Fruit fly (Drosophila melanogaster) whole organism, pupa: ENCODE data around the gene eEF2.

ENCODE experiments used
- CG10348 ChIP-seq: fragments of 200-800 bp; sonication (Bioruptor generic); IDR thresholded peaks from 2 replicates; pipeline ENCODE4 v1.3.6; 2022; ENCODE audit warnings: missing biosample characterization, missing genetic modification characterization
- CG12605 ChIP-seq: fragments of 200-800 bp; sonication (Bioruptor generic); IDR thresholded peaks from 2 replicates; pipeline ENCODE4 v1.3.6; 2022; ENCODE audit warnings: missing biosample characterization, missing genetic modification characterization
- CG13204 ChIP-seq: fragments of 200-800 bp; sonication (Bioruptor generic); optimal IDR thresholded peaks from 2 replicates; lab custom pipeline; 2018; ENCODE audit warnings: missing biosample characterization, mild to moderate bottlenecking, missing genetic modification characterization, moderate library complexity
- CG14655 ChIP-seq: fragments of 200-800 bp; sonication (Bioruptor generic); optimal IDR thresholded peaks from 3 replicates; lab custom pipeline; 2017; ENCODE audit warnings: mild to moderate bottlenecking, missing biosample characterization, missing genetic modification reagents, missing genetic modification characterization
- CG15710 ChIP-seq: fragments of 200-800 bp; sonication (Bioruptor generic); optimal IDR thresholded peaks from 2 replicates; lab custom pipeline; 2018; ENCODE audit warnings: missing biosample characterization, mild to moderate bottlenecking, missing genetic modification characterization, moderate library complexity
- CG17806 ChIP-seq: fragments of 200-800 bp; sonication (Bioruptor generic); optimal IDR thresholded peaks from 2 replicates; lab custom pipeline; 2018; ENCODE audit warnings: missing biosample characterization, mild to moderate bottlenecking, missing genetic modification characterization, moderate library complexity
- CG32121 ChIP-seq: fragments of 200-800 bp; sonication (Bioruptor generic); IDR thresholded peaks from 2 replicates; pipeline ENCODE4 v1.3.6; 2022; ENCODE audit warnings: missing biosample characterization, missing genetic modification characterization
- CG34367 ChIP-seq: fragments of 200-800 bp; sonication (Bioruptor generic); optimal IDR thresholded peaks from 2 replicates; lab custom pipeline; 2018; ENCODE audit warnings: missing biosample characterization, mild to moderate bottlenecking, missing genetic modification characterization
- CG4496 ChIP-seq: fragments of 200-800 bp; sonication (Bioruptor generic); IDR thresholded peaks from 3 replicates; pipeline ENCODE4 v1.3.6; 2022; ENCODE audit warnings: missing biosample characterization, missing genetic modification characterization
- CG8159 ChIP-seq: fragments of 200-800 bp; sonication (Bioruptor generic); optimal IDR thresholded peaks from 3 replicates; lab custom pipeline; 2018; ENCODE audit warnings: missing biosample characterization, mild to moderate bottlenecking, missing genetic modification characterization, moderate library complexity
- CG8301 ChIP-seq: fragments of 200-800 bp; sonication (Bioruptor generic); optimal IDR thresholded peaks from 2 replicates; lab custom pipeline; 2018; ENCODE audit warnings: missing biosample characterization, mild to moderate bottlenecking, missing genetic modification characterization
- CG9948 ChIP-seq: fragments of 200-800 bp; sonication (Bioruptor generic); optimal IDR thresholded peaks from 2 replicates; lab custom pipeline; 2018; ENCODE audit warnings: missing biosample characterization, mild to moderate bottlenecking, missing genetic modification characterization, moderate library complexity
- D1 ChIP-seq: fragments of 200-800 bp; sonication (Bioruptor generic); optimal IDR thresholded peaks from 2 replicates; lab custom pipeline; 2018; ENCODE audit warnings: missing biosample characterization, mild to moderate bottlenecking, missing genetic modification characterization, moderate library complexity
- EcR ChIP-seq: fragments of 200-800 bp; sonication (Bioruptor generic); optimal IDR thresholded peaks from 3 replicates; lab custom pipeline; 2019; ENCODE audit warnings: missing biosample characterization, missing genetic modification characterization, mild to moderate bottlenecking, moderate library complexity, missing genetic modification reagents
- Ets98B ChIP-seq: fragments of 200-800 bp; sonication (Bioruptor generic); IDR thresholded peaks from 2 replicates; pipeline ENCODE4 v1.3.6; 2022; ENCODE audit warnings: missing biosample characterization, missing genetic modification characterization
- Pif1A ChIP-seq: fragments of 200-800 bp; sonication (Bioruptor generic); optimal IDR thresholded peaks from 3 replicates; lab custom pipeline; 2016; ENCODE audit warnings: missing biosample characterization, missing genetic modification characterization
- Pif1B ChIP-seq: fragments of 200-800 bp; sonication (Bioruptor generic); optimal IDR thresholded peaks from 3 replicates; lab custom pipeline; 2016; ENCODE audit warnings: missing biosample characterization, missing genetic modification characterization
- Snoo ChIP-seq: fragments of 200-800 bp; sonication (Bioruptor generic); optimal IDR thresholded peaks from 3 replicates; lab custom pipeline; 2017; ENCODE audit warnings: missing biosample characterization, mild to moderate bottlenecking, missing genetic modification characterization, inconsistent platforms
- fd96Ca ChIP-seq: fragments of 200-800 bp; sonication (Bioruptor generic); IDR thresholded peaks from 3 replicates; pipeline ENCODE4 v1.3.6; 2022; ENCODE audit warnings: missing biosample characterization, missing genetic modification characterization
- gl ChIP-seq: fragments of 200-800 bp; sonication (Bioruptor generic); optimal IDR thresholded peaks from 2 replicates; lab custom pipeline; 2018; ENCODE audit warnings: missing biosample characterization, mild to moderate bottlenecking, missing genetic modification characterization
- rn ChIP-seq: fragments of 200-800 bp; sonication (Bioruptor generic); IDR thresholded peaks from 2 replicates; pipeline ENCODE4 v1.3.6; 2022; ENCODE audit warnings: missing biosample characterization, missing genetic modification characterization

eEF2 gene

DNA sequence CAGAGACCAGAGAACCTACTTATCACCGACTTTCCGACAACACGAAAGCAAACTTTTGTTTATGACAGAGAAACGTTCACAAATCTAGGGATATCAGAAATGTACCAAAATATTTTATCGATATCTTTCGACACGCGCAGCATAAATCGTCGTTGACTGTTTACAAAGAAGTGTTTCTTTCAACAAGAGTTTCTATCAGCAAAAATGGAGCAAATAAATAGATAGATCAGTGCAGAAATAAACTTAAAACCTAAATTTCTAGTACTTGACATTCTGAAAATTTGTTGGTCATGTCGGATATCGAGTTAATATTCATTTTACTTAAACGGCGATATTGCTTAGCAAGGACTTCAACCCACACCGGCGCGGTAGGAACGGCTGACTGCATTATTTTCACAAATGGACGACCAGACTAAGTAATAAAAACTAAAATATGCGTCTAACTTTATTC is 4.5 kb downstream of the eEF2 start, which contains the start of gene CG2225:
Gene CG2225 (minus strand): TSS at position 51 of the 451 bp plus-strand sequence.
- no peak for TF ChIP-seq CG13204 (GFP tag; lab: Kevin White, UChicago)
- no peak for TF ChIP-seq CG8159
- 0 out of 3 replicates have a peak, but pooled peaks have one; percentile 20 for TF ChIP-seq CG4496
- TF ChIP-seq fd96Ca (GFP tag; lab: Robert Waterston, UW): no peak
- TF ChIP-seq CG10348 (GFP tag; lab: Robert Waterston, UW): no peak

DNA sequence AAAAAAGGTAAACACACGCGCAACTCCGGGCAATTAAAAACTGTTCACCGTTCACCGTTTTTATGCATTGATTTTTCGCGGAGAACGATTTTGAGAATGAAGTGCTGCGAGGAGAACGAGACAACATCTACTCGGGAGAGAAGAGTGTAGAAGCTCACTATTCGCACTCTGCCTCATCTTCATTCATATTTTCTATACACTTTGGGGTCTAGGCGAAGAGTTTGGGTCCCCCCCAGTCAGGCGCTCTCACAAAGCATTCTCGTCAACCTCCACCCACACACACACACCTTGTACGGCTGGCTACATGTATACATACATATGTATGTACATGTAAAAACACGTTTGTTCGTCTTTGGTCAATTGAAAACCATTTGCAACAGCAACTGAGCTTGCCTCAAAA is 5.4 kb downstream of the eEF2 start:
- no peak for TF ChIP-seq CG34367 (tag; lab: Kevin White, UChicago)
- 0 out of 3 replicates have a peak, but pooled peaks have one; percentile 13 for TF ChIP-seq CG4496
- TF ChIP-seq CG8159: no peak
- peak; percentile 42 for TF ChIP-seq CG32121 (GFP tag; lab: Robert Waterston, UW)
- no peak for TF ChIP-seq CG10348 (GFP tag; lab: Robert Waterston, UW)
- TF ChIP-seq Pif1A (GFP tag; lab: Kevin White, UChicago): no peak
- TF ChIP-seq, all 21 proteins: peak for 2

DNA sequence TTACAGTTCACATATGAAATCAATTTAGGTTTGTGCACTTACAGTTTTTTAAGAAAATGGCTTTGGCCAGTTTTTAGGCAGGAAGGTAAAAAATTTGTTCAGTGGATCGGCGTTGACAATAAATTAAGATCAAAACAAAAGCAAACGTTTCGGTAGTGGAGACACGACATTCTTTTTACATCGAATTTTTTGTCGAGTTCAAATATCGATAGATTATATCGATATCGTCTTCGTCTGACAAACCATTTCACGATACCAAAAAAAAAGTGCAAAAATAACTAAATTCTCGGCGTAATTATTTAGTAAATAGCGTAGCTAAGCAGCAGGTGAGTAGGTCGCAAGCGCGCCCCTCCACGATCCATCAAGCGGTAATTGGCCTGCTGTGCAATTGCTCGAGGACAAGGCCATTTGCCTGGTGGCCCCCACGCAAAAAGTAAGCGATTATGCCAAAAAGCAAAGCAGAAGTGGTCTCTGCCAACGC is 23.4 kb downstream of the eEF2 start, which contains the start of gene Cul2:
Gene Cul2 (plus strand): TSS at position 207 of the 481 bp plus-strand sequence.
- TF ChIP-seq D1: peak; percentile 1
- no peak for TF ChIP-seq CG8301 (tag; lab: Kevin White, UChicago)
- no peak for TF ChIP-seq fd96Ca (GFP tag; lab: Robert Waterston, UW)
- no peak for TF ChIP-seq CG17806 (tag; lab: Kevin White, UChicago)
- no peak for TF ChIP-seq Pif1A (GFP tag; lab: Kevin White, UChicago)
- peak; percentile 48 for TF ChIP-seq Snoo (tag; lab: Kevin White, UChicago)
- TF ChIP-seq CG8159: no peak
- TF ChIP-seq CG10348 (GFP tag; lab: Robert Waterston, UW): no peak
- no peak for TF ChIP-seq Ets98B (GFP tag; lab: Robert Waterston, UW)
- no peak for TF ChIP-seq CG13204 (GFP tag; lab: Kevin White, UChicago)
- no peak for TF ChIP-seq CG34367 (tag; lab: Kevin White, UChicago)
- TF ChIP-seq CG15710 (tag; lab: Kevin White, UChicago): no peak
- no peak for TF ChIP-seq Pif1B (GFP tag; lab: Kevin White, UChicago)
- TF ChIP-seq CG4496: no peak
- TF ChIP-seq CG12605: no peak
- no peak for TF ChIP-seq EcR (GFP tag; lab: Kevin White, UChicago)

DNA sequence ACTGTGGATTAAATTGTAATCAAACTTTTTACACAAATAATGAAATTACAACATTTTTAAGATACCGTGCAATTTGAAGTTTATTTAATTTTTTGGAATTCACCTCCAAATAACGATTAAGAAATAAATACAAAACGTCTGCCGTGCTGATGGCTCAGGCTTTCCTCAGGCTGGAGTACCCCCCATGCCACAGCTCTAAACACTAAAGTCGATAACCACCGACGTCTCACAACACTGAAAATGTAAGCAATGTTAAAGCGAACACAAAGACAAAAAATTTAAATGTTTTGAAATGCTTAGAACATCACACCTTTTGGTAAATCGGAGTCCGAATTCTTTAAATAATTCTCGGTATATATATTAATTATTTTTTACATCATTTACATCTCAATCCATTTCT is 24.5 kb downstream of the eEF2 start:
- TF ChIP-seq CG8301 (tag; lab: Kevin White, UChicago) (peak; percentile 25), CG15710 (tag; lab: Kevin White, UChicago) (peak; percentile 30), CG9948 (tag; lab: Kevin White, UChicago) (peak; percentile 28), CG17806 (tag; lab: Kevin White, UChicago) (peak; percentile 38), Pif1B (GFP tag; lab: Kevin White, UChicago) (peak; percentile 6), CG14655 (GFP tag; lab: Kevin White, UChicago) (no peak), Pif1A (GFP tag; lab: Kevin White, UChicago) (peak; percentile 68), CG12605 (no peak), Snoo (tag; lab: Kevin White, UChicago) (no peak)
- TF ChIP-seq, all 21 proteins: peak for 6

DNA sequence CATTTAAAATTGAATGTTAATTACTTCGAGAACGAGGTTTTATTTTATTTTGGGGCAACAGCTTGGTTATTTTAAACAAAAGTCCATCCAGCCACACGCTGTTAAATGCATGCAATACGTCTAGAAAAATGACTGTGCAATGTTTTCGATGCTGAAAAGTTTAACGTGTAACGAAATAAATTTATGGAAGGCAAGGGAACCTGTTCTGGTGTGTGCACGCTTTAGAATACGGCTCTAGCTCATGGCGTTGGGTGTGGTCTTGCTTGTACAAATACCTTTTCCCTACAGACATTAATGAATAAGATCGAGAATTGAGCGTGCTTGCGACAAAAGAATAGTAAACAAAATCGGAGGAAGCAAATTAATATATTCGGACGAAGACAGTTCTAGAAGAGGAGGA is 33.2 kb downstream of the eEF2 start:
- no peak for TF ChIP-seq CG15710 (tag; lab: Kevin White, UChicago)

DNA sequence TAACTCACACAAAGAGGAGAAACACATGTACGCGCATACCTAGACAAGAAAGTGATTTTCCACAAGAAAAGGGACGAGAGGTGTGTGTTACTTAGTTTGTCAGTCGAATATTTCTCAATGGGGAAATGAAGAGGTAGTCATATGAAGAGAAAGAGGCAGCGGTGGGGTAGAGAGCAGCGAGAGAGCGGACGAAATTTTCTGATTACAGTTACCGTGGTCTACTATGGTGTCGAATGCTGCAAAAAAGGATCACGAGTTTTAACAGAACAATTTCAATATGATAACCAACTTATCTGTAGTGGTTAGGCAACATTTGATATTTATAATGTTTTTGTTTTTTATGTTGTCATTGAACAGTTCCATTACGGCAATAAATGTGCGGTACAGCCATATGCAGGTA is 49.1 kb downstream of the eEF2 start:
- TF ChIP-seq Snoo (tag; lab: Kevin White, UChicago) (no peak), CG8159 (no peak), Ets98B (GFP tag; lab: Robert Waterston, UW) (no peak), CG10348 (GFP tag; lab: Robert Waterston, UW) (no peak), D1 (no peak), CG4496 (no peak), Pif1B (GFP tag; lab: Kevin White, UChicago) (no peak), CG32121 (GFP tag; lab: Robert Waterston, UW) (no peak), CG9948 (tag; lab: Kevin White, UChicago) (no peak), CG13204 (GFP tag; lab: Kevin White, UChicago) (no peak)

DNA sequence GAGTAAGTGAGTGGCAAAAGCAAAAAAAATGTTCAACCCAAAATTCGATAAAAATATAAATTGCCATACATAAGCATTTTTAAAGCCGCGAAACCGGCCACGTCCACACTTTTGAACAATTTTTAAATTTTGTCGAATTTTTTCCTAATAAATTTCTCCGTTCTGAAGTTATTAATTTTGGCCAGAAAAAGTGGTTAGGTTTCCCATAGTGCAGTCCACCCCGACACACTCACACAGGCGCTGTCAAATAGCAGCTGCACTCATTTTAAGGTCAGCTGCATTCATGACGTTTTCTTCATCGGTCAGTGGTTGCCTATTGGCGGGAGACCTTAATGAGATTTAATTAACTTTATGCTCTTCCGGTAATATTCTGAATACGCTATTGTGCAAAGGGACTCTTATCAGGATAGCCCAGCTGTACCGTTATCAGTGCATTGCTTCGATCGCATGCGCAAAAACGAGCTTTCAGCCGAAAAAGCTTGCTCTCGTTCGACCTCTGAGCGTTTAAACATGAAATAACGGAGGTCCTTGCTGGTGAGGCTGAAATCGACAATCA is 49.9 kb downstream of the eEF2 start, which contains the start of gene Ac3:
Gene Ac3 (plus strand): TSS at position 556 of the 556 bp plus-strand sequence.
- TF ChIP-seq D1: peak; percentile 28
- TF ChIP-seq Snoo (tag; lab: Kevin White, UChicago): no peak
- TF ChIP-seq, all 21 proteins: peak for 1

DNA sequence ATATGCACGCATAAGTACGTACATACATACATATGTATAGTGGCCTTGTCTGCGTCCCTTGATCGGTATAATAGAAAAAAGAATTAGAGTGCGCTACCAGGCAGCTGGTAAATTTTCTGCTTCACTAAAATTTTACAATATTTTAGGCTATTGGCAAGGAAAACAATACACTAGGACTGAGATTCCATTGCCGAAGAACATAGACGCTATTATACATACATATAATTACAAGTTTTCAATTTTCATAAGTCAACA is 51.5 kb downstream of the eEF2 start:
- TF ChIP-seq CG17806 (tag; lab: Kevin White, UChicago): no peak
- no peak for TF ChIP-seq Snoo (tag; lab: Kevin White, UChicago)
- no peak for TF ChIP-seq CG32121 (GFP tag; lab: Robert Waterston, UW)
- no peak for TF ChIP-seq EcR (GFP tag; lab: Kevin White, UChicago)
- no peak for TF ChIP-seq Pif1B (GFP tag; lab: Kevin White, UChicago)
- no peak for TF ChIP-seq CG15710 (tag; lab: Kevin White, UChicago)
- no peak for TF ChIP-seq CG34367 (tag; lab: Kevin White, UChicago)
- TF ChIP-seq Pif1A (GFP tag; lab: Kevin White, UChicago): no peak
- TF ChIP-seq Ets98B (GFP tag; lab: Robert Waterston, UW): no peak
- no peak for TF ChIP-seq CG12605
- TF ChIP-seq fd96Ca (GFP tag; lab: Robert Waterston, UW): no peak
- no peak for TF ChIP-seq CG4496
- no peak for TF ChIP-seq gl (tag; lab: Kevin White, UChicago)
- TF ChIP-seq CG13204 (GFP tag; lab: Kevin White, UChicago): no peak
- TF ChIP-seq rn (GFP tag; lab: Robert Waterston, UW): no peak
- no peak for TF ChIP-seq CG8301 (tag; lab: Kevin White, UChicago)
- TF ChIP-seq D1: no peak
- TF ChIP-seq CG10348 (GFP tag; lab: Robert Waterston, UW): no peak
- TF ChIP-seq CG8159: no peak
- no peak for TF ChIP-seq CG9948 (tag; lab: Kevin White, UChicago)
